Fruit fly (Drosophila melanogaster) Kc167 (cell line): ENCODE results near the gene fid.

Source experiments
- Myc ChIP-seq: fragments of >200 bp; optimal IDR thresholded peaks from 2 replicates; lab custom pipeline; 2017; ENCODE audit warnings: missing external identifiers
- Sin3A ChIP-seq: fragments of >200 bp; optimal IDR thresholded peaks from 2 replicates; lab custom pipeline; 2018; ENCODE audit warnings: missing external identifiers
- h ChIP-seq: fragments of >200 bp; optimal IDR thresholded peaks from 3 replicates; lab custom pipeline; 2018; ENCODE audit warnings: missing external identifiers
- insv ChIP-seq: fragments of >200 bp; optimal IDR thresholded peaks from 3 replicates; lab custom pipeline; 2018; ENCODE audit warnings: missing external identifiers
- psq ChIP-seq: fragments of >200 bp; optimal IDR thresholded peaks from 2 replicates; lab custom pipeline; 2017; ENCODE audit warnings: missing external identifiers
- ttk ChIP-seq: sonication (Bioruptor generic); optimal IDR thresholded peaks from 2 replicates; lab custom pipeline; 2017; ENCODE audit warnings: missing external identifiers

DNA sequence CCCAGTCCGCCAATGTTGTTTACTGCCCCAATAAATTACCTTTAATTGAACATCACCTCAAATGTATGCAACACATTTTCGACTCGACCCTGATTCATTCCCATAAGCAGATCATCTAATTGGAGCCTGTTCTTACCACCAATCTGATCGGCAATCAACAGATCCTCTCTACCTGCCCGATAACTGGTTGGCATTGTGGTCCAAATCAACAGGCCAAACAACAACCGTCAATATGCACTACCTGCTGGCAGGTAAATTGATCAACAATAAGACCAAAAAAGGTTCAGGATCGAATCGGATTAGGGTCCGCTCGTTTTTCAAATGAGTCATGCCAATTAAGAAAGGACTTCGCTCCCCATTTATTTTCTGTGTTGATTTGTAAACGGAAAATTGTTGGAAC lies 53.4 kb downstream of the fid start:
- TF ChIP-seq h (lab: Kevin White, UChicago) (no peak), Sin3A (lab: Kevin White, UChicago) (no peak), psq (no peak), Myc (lab: Kevin White, UChicago) (no peak), insv (no peak), ttk (lab: Kevin White, UChicago) (no peak)
